Worm (Caenorhabditis elegans) whole organism, mixed stage, embryonic: Measurements from ENCODE around the gene sulp-8.

Experiments used
- bed-3 ChIP-seq: fragments of 200-800 bp; sonication (Bioruptor generic); optimal IDR thresholded peaks from 3 replicates; lab custom pipeline; 2018; ENCODE audit warnings: mild to moderate bottlenecking, missing genetic modification characterization, moderate library complexity, missing compliant biosample characterization
- ceh-43 ChIP-seq: fragments of 200-800 bp; sonication (Bioruptor generic); optimal IDR thresholded peaks from 2 replicates; lab custom pipeline; 2018; ENCODE audit warnings: mild to moderate bottlenecking, missing genetic modification characterization, moderate library complexity, missing compliant biosample characterization
- ceh-83 ChIP-seq: fragments of 200-800 bp; sonication (Bioruptor generic); optimal IDR thresholded peaks from 2 replicates; lab custom pipeline; 2018; ENCODE audit warnings: mild to moderate bottlenecking, missing genetic modification characterization, missing compliant biosample characterization
- ces-1 ChIP-seq: fragments of 150-350 bp; optimal IDR thresholded peaks from 2 replicates; lab custom pipeline; 2014; ENCODE audit warnings: missing biosample characterization, missing genetic modification reagents, missing genetic modification characterization
- cnd-1 ChIP-seq: fragments of 200-800 bp; sonication (Bioruptor generic); optimal IDR thresholded peaks from 2 replicates; lab custom pipeline; 2018; ENCODE audit warnings: mild to moderate bottlenecking, missing genetic modification characterization, missing compliant biosample characterization
- drap-1 ChIP-seq: fragments of 200-800 bp; sonication (Bioruptor generic); optimal IDR thresholded peaks from 3 replicates; lab custom pipeline; 2018; ENCODE audit warnings: mild to moderate bottlenecking, missing genetic modification characterization, missing compliant biosample characterization
- elt-1 ChIP-seq: sonication (generic microtip); optimal IDR thresholded peaks from 2 replicates; lab custom pipeline; 2017; ENCODE audit warnings: missing genetic modification characterization, mild to moderate bottlenecking, missing compliant biosample characterization, antibody characterized with exemption, moderate library complexity, borderline replicate concordance; ENCODE audit not compliant: insufficient read depth
- elt-3 ChIP-seq: fragments of 150-350 bp; optimal IDR thresholded peaks from 2 replicates; lab custom pipeline; 2014; ENCODE audit warnings: missing biosample characterization, missing genetic modification characterization
- ham-2 ChIP-seq: fragments of 200-800 bp; sonication (Bioruptor generic); optimal IDR thresholded peaks from 2 replicates; lab custom pipeline; 2018; ENCODE audit warnings: mild to moderate bottlenecking, missing genetic modification characterization, missing compliant biosample characterization
- lin-13 ChIP-seq: fragments of 150-350 bp; optimal IDR thresholded peaks from 2 replicates; lab custom pipeline; 2014; ENCODE audit warnings: missing biosample characterization, missing genetic modification characterization
- lin-32 ChIP-seq: fragments of 200-800 bp; sonication (Bioruptor generic); optimal IDR thresholded peaks from 2 replicates; lab custom pipeline; 2018; ENCODE audit warnings: mild to moderate bottlenecking, missing genetic modification characterization, missing compliant biosample characterization
- lsy-2 ChIP-seq: fragments of 150-350 bp; optimal IDR thresholded peaks from 2 replicates; lab custom pipeline; 2014; ENCODE audit warnings: missing biosample characterization, missing genetic modification characterization
- mls-2 ChIP-seq: sonication (generic microtip); optimal IDR thresholded peaks from 2 replicates; lab custom pipeline; 2016; ENCODE audit warnings: mild to moderate bottlenecking, missing genetic modification characterization, moderate library complexity, missing compliant biosample characterization
- nhr-12 ChIP-seq: fragments of 150-350 bp; optimal IDR thresholded peaks from 2 replicates; lab custom pipeline; 2014; ENCODE audit warnings: missing biosample characterization, missing genetic modification characterization
- pha-4 ChIP-seq: fragments of 150-350 bp; optimal IDR thresholded peaks from 2 replicates; lab custom pipeline; 2018; ENCODE audit warnings: missing biosample characterization, missing genetic modification reagents, missing genetic modification characterization
- snpc-4 ChIP-seq: fragments of 150-350 bp; optimal IDR thresholded peaks from 2 replicates; lab custom pipeline; 2014; ENCODE audit warnings: missing biosample characterization, missing genetic modification characterization
- tbx-8 ChIP-seq: fragments of 200-800 bp; sonication (Bioruptor generic); optimal IDR thresholded peaks from 2 replicates; lab custom pipeline; 2018; ENCODE audit warnings: mild to moderate bottlenecking, missing genetic modification characterization, moderate library complexity, missing compliant biosample characterization
- unc-120 ChIP-seq: sonication (generic microtip); optimal IDR thresholded peaks from 2 replicates; lab custom pipeline; 2017; ENCODE audit warnings: missing genetic modification characterization, missing compliant biosample characterization; ENCODE audit not compliant: poor library complexity, severe bottlenecking
- unc-39 ChIP-seq: fragments of 150-350 bp; optimal IDR thresholded peaks from 2 replicates; lab custom pipeline; 2014; ENCODE audit warnings: missing biosample characterization, missing genetic modification characterization
- zip-8 ChIP-seq: fragments of 150-350 bp; optimal IDR thresholded peaks from 2 replicates; lab custom pipeline; 2014; ENCODE audit warnings: missing biosample characterization, missing genetic modification characterization
- ztf-11 ChIP-seq: fragments of 150-350 bp; optimal IDR thresholded peaks from 2 replicates; lab custom pipeline; 2014; ENCODE audit warnings: missing biosample characterization, missing genetic modification characterization

The sulp-8 gene

DNA sequence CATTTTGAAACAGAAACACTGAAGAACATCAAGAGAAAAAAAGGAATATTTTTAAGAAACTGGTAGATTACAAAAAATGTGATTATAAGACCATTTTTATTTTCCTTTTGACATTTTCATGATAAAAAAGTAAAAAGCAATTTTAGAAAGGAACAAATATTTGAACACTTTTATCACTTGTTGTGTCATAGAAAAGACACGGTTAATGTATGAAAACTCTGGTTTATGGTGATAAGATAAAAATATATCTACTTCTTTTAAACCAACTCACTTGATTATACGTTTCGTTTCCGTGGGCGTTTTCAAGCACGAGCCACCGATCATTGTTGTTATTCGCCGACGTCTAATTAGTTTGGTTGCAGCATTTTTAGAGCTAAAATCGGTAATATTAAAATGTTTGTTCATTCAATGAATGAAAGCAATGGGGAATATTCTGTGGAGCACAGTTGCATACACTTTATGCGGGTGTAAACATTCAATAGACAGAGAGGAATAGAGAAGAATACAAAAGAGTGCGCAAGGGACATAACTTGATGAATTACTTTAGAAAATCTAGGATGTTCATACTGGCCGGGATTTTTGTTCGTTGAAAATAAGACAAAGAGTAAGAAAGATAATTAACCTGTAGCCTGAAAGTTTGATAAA is at the start of gene sulp-8:
Gene sulp-8 (minus strand): TSS at position 469 of the 645 bp plus-strand sequence.
- TF ChIP-seq ceh-83 (GFP tag; lab: Kevin White, UChicago) (no peak), lsy-2 (tag; lab: Kevin White, UChicago) (no peak), snpc-4 (no peak), pha-4 (tag; lab: Kevin White, UChicago) (peak; percentile 57), ceh-43 (GFP tag; lab: Kevin White, UChicago) (no peak), ham-2 (GFP tag; lab: Kevin White, UChicago) (no peak)

ce11 chrV:9716397-9716796 is 42.9 kb upstream of the sulp-8 start, which contains the start of gene str-188:
TSS of gene str-188 (plus strand) at chrV:9716697.
- no peak for TF ChIP-seq snpc-4
- TF ChIP-seq bed-3 (GFP tag; lab: Kevin White, UChicago), result no peak
- TF ChIP-seq mls-2 (tag; lab: Kevin White, UChicago), result no peak
- no peak for TF ChIP-seq lin-13 (tag; lab: Kevin White, UChicago)
- TF ChIP-seq zip-8 (tag; lab: Kevin White, UChicago), result no peak

DNA sequence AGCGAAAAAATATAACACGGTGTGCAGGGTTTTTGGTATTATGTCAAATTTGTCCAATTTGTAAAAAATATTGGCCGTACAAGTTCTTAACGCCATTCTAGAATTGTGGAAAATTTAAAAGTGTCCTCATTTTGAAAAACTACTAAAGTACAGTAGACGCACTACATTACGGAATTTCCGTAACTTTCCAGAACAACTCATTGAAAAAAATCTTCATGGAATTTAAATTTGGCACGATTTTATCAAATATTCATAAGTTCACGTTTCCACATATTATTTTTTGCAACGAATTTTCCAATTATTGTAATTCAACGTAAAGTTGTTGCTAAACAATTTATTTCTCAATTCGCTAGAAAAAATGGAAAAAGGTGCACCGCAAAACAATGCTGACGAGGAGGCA is 41.4 kb upstream of the sulp-8 start, which contains the start of gene F40F9.3:
Gene F40F9.3 (plus strand): TSS at position 301 of the 400 bp plus-strand sequence.
- TF ChIP-seq zip-8 (tag; lab: Kevin White, UChicago), result no peak

DNA sequence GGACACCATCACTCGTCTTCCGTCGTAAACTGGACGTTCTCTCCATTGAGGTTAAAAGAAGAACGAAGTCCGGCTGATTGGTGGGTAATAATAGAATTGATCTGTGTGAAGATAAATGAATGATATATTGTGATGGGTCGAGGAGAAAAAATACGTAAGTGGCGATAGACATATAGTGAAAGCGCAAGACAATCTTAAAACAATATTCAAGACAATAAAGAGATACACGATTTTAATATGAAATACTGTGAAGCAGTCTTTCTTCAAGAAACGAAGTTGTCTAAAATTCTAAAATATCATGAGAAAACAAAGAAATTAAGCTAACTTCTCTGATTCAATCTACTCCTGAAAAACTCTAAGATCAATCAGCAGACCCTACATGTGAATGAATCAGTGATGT is 40.1 kb upstream of the sulp-8 start, which contains the start of gene F40F9.10:
Gene F40F9.10 (minus strand): TSS at position 101 of the 400 bp plus-strand sequence.
- no peak for TF ChIP-seq unc-120 (tag; lab: Kevin White, UChicago)

- no peak for TF ChIP-seq elt-1 (tag; lab: Kevin White, UChicago)
- TF ChIP-seq snpc-4, result no peak
- no peak for TF ChIP-seq pha-4 (tag; lab: Kevin White, UChicago)
- no peak for TF ChIP-seq lin-13 (tag; lab: Kevin White, UChicago)
- TF ChIP-seq tbx-8 (GFP tag; lab: Kevin White, UChicago), result no peak
- TF ChIP-seq mls-2 (tag; lab: Kevin White, UChicago), result no peak
- TF ChIP-seq nhr-12 (tag; lab: Kevin White, UChicago), result no peak
- no peak for TF ChIP-seq drap-1 (GFP tag; lab: Kevin White, UChicago)
- TF ChIP-seq ces-1 (GFP tag; lab: Kevin White, UChicago), result no peak
Measured at ce11 chrV:9712418-9713173, 39.1 kb upstream of the sulp-8 start.

DNA sequence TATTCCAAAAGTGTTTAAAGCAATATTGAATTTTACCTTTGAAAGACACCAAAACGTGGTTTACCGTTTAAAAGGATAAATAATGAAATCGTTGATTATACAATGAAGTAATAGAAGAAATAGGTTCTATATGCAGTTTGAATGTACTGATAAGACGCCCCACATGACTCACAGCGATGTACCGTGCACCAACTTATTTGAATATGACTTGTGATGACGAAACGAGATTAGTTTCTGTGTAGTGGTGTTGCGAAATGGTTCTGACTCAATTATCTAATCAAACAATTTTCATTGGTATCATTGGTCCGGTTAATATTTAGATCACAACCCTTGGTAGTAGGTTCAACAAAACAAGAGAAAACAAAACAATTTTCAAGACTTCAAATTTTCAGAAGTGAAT is 37.7 kb upstream of the sulp-8 start:
- TF ChIP-seq nhr-12 (tag; lab: Kevin White, UChicago), result no peak
- TF ChIP-seq elt-1 (tag; lab: Kevin White, UChicago), result no peak
- TF ChIP-seq elt-3, result no peak
- TF ChIP-seq mls-2 (tag; lab: Kevin White, UChicago), result no peak

- TF ChIP-seq elt-3 (no peak), elt-1 (tag; lab: Kevin White, UChicago) (no peak), cnd-1 (no peak), lsy-2 (tag; lab: Kevin White, UChicago) (no peak), unc-39 (no peak), lin-32 (no peak)
Measured at ce11 chrV:9709747-9710146, 36.3 kb upstream of the sulp-8 start, which contains the start of gene tag-120. TSS of gene tag-120 (minus strand) at chrV:9709814.

ce11 chrV:9706592-9706991 is 33.1 kb upstream of the sulp-8 start:
- TF ChIP-seq nhr-12 (tag; lab: Kevin White, UChicago) (no peak), bed-3 (GFP tag; lab: Kevin White, UChicago) (no peak), ztf-11 (no peak)
